Fruit fly (Drosophila melanogaster) whole organism, embryonic: ENCODE results near the gene CG15643.

Source experiments
- ATbp ChIP-seq: fragments of 200-800 bp; sonication (Bioruptor generic); optimal IDR thresholded peaks from 2 replicates; lab custom pipeline; 2017; ENCODE audit warnings: missing biosample characterization, mild to moderate bottlenecking, missing genetic modification characterization, missing genetic modification reagents
- Asciz ChIP-seq: fragments of 200-800 bp; sonication (Bioruptor generic); optimal IDR thresholded peaks from 2 replicates; lab custom pipeline; 2017; ENCODE audit warnings: missing biosample characterization, mild to moderate bottlenecking, missing genetic modification characterization, missing genetic modification reagents
- CG10209 ChIP-seq: fragments of 200-800 bp; sonication (Bioruptor generic); optimal IDR thresholded peaks from 3 replicates; lab custom pipeline; 2017; ENCODE audit warnings: missing biosample characterization, mild to moderate bottlenecking, missing genetic modification characterization, missing genetic modification reagents
- CG10543 ChIP-seq: fragments of 200-800 bp; sonication (Bioruptor generic); optimal IDR thresholded peaks from 3 replicates; lab custom pipeline; 2017; ENCODE audit warnings: missing biosample characterization, mild to moderate bottlenecking, missing genetic modification characterization, moderate library complexity
- CG12155 ChIP-seq: fragments of 200-800 bp; sonication (Bioruptor generic); optimal IDR thresholded peaks from 3 replicates; lab custom pipeline; 2016; ENCODE audit warnings: missing biosample characterization, missing genetic modification characterization
- CG14667 ChIP-seq: fragments of 200-800 bp; sonication (Bioruptor generic); IDR thresholded peaks from 2 replicates; pipeline ENCODE4 v1.3.6; 2022; ENCODE audit warnings: missing biosample characterization, missing genetic modification characterization
- CG15073 ChIP-seq: fragments of 200-800 bp; sonication (Bioruptor generic); optimal IDR thresholded peaks from 2 replicates; lab custom pipeline; 2016; ENCODE audit warnings: missing biosample characterization, missing genetic modification characterization
- CG15601 ChIP-seq: fragments of 200-800 bp; sonication (Bioruptor generic); optimal IDR thresholded peaks from 3 replicates; lab custom pipeline; 2019; ENCODE audit warnings: missing biosample characterization, mild to moderate bottlenecking, missing genetic modification characterization, moderate library complexity
- CG17359 ChIP-seq: fragments of 200-800 bp; sonication (Bioruptor generic); optimal IDR thresholded peaks from 3 replicates; lab custom pipeline; 2018; ENCODE audit warnings: missing biosample characterization, mild to moderate bottlenecking, missing genetic modification characterization, moderate library complexity
- CG17912 ChIP-seq: fragments of 200-800 bp; sonication (Bioruptor generic); optimal IDR thresholded peaks from 2 replicates; lab custom pipeline; 2018; ENCODE audit warnings: missing biosample characterization, mild to moderate bottlenecking, missing genetic modification characterization
- CG1832 ChIP-seq: fragments of 200-800 bp; sonication (Bioruptor generic); optimal IDR thresholded peaks from 2 replicates; lab custom pipeline; 2017; ENCODE audit warnings: missing biosample characterization, mild to moderate bottlenecking, missing genetic modification characterization, inconsistent platforms
- CG18764 ChIP-seq: fragments of 200-800 bp; sonication (Bioruptor generic); optimal IDR thresholded peaks from 3 replicates; lab custom pipeline; 2016; ENCODE audit warnings: missing biosample characterization, missing genetic modification characterization
- CG2129 ChIP-seq: fragments of 200-800 bp; sonication (Bioruptor generic); IDR thresholded peaks from 2 replicates; pipeline ENCODE4 v1.3.6; 2022; ENCODE audit warnings: missing biosample characterization, missing genetic modification characterization; ENCODE audit not compliant: partially characterized antibody
- CG34422 ChIP-seq: fragments of 200-800 bp; sonication (Bioruptor generic); IDR thresholded peaks from 3 replicates; pipeline ENCODE4 v1.3.6; 2022; ENCODE audit warnings: missing biosample characterization, missing genetic modification characterization
- CG7839 ChIP-seq: fragments of 200-800 bp; sonication (Bioruptor generic); optimal IDR thresholded peaks from 3 replicates; lab custom pipeline; 2018; ENCODE audit warnings: missing biosample characterization, mild to moderate bottlenecking, missing genetic modification characterization, moderate library complexity
- CG7987 ChIP-seq: fragments of 200-800 bp; sonication (Bioruptor generic); optimal IDR thresholded peaks from 2 replicates; lab custom pipeline; 2018; ENCODE audit warnings: missing biosample characterization, mild to moderate bottlenecking, missing genetic modification characterization, moderate library complexity
- CG8290 ChIP-seq, 3 experiments: fragments of 200-800 bp; sonication (Bioruptor generic); optimal IDR thresholded peaks; 2 replicates each; lab custom pipeline; 2016 to 2019; ENCODE audit warnings: missing biosample characterization in 3 of 3, missing genetic modification characterization in 3 of 3, mild to moderate bottlenecking in 2 of 3, moderate library complexity in 1 of 3
- Drgx ChIP-seq: fragments of 200-800 bp; sonication (Bioruptor generic); IDR thresholded peaks from 2 replicates; pipeline ENCODE4 v1.3.6; 2022; ENCODE audit warnings: missing biosample characterization, missing genetic modification characterization
- Fer1 ChIP-seq: fragments of 200-800 bp; sonication (Bioruptor generic); optimal IDR thresholded peaks from 2 replicates; lab custom pipeline; 2017; ENCODE audit warnings: missing biosample characterization, mild to moderate bottlenecking, missing genetic modification characterization
- HHEX ChIP-seq: fragments of 200-800 bp; sonication (Bioruptor generic); optimal IDR thresholded peaks from 3 replicates; lab custom pipeline; 2017; ENCODE audit warnings: missing biosample characterization, mild to moderate bottlenecking, missing genetic modification characterization, missing genetic modification reagents
- HLH54F ChIP-seq: fragments of 200-800 bp; sonication (Bioruptor generic); optimal IDR thresholded peaks from 3 replicates; lab custom pipeline; 2016; ENCODE audit warnings: missing biosample characterization, missing genetic modification characterization
- Lim3 ChIP-seq: fragments of 200-800 bp; sonication (Bioruptor generic); IDR thresholded peaks from 2 replicates; pipeline ENCODE4 v1.3.6; 2022; ENCODE audit warnings: missing biosample characterization, missing genetic modification characterization
- Meics ChIP-seq: fragments of 200-800 bp; sonication (Bioruptor generic); optimal IDR thresholded peaks from 2 replicates; lab custom pipeline; 2017; ENCODE audit warnings: missing biosample characterization, mild to moderate bottlenecking, missing genetic modification characterization
- Ravus ChIP-seq: fragments of 200-800 bp; sonication (Bioruptor generic); IDR thresholded peaks from 2 replicates; pipeline ENCODE4 v1.3.6; 2022; ENCODE audit warnings: missing biosample characterization, missing genetic modification characterization
- Sin3A ChIP-seq: fragments of >200 bp; optimal IDR thresholded peaks from 2 replicates; lab custom pipeline; 2018
- Sry-β ChIP-seq: fragments of 200-800 bp; sonication (Bioruptor generic); optimal IDR thresholded peaks from 2 replicates; lab custom pipeline; 2018; ENCODE audit warnings: missing biosample characterization, mild to moderate bottlenecking, missing genetic modification characterization, moderate library complexity
- Taf1 ChIP-seq: fragments of 200-800 bp; sonication (Bioruptor generic); IDR thresholded peaks from 2 replicates; pipeline ENCODE4 v1.3.6; 2022; ENCODE audit warnings: missing biosample characterization, missing genetic modification characterization
- aop ChIP-seq: fragments of 200-800 bp; sonication (Bioruptor generic); IDR thresholded peaks from 2 replicates; pipeline ENCODE4 v1.3.6; 2022; ENCODE audit warnings: missing biosample characterization, missing genetic modification characterization
- bigmax ChIP-seq: fragments of 200-800 bp; sonication (Bioruptor generic); optimal IDR thresholded peaks from 2 replicates; lab custom pipeline; 2018; ENCODE audit warnings: missing biosample characterization, mild to moderate bottlenecking, missing genetic modification characterization
- bsh ChIP-seq, 2 experiments: fragments of 200-800 bp; sonication (Bioruptor generic); optimal IDR thresholded peaks; 2 replicates each; lab custom pipeline; 2017 to 2018; ENCODE audit warnings: mild to moderate bottlenecking in 2 of 2, missing biosample characterization in 2 of 2, missing genetic modification characterization in 2 of 2, moderate library complexity in 1 of 2
- cas ChIP-seq: fragments of 200-800 bp; sonication (Bioruptor generic); IDR thresholded peaks from 2 replicates; pipeline ENCODE4 v1.3.6; 2022; ENCODE audit warnings: missing biosample characterization, missing genetic modification characterization
- chm ChIP-seq: fragments of 200-800 bp; sonication (Bioruptor generic); IDR thresholded peaks from 2 replicates; pipeline ENCODE4 v1.3.6; 2022; ENCODE audit warnings: missing biosample characterization, missing genetic modification characterization
- corto ChIP-seq: fragments of 200-800 bp; sonication (Bioruptor generic); optimal IDR thresholded peaks from 2 replicates; lab custom pipeline; 2016; ENCODE audit warnings: missing biosample characterization, mild to moderate bottlenecking, missing genetic modification characterization, moderate library complexity
- croc ChIP-seq: fragments of 200-800 bp; sonication (Bioruptor generic); conservative IDR thresholded peaks from 3 replicates; pipeline ENCODE4 v1.3.6; 2022; ENCODE audit warnings: missing biosample characterization, missing genetic modification characterization
- fru ChIP-seq: fragments of >200 bp; optimal IDR thresholded peaks from 2 replicates; lab custom pipeline; 2017
- gce ChIP-seq: fragments of 200-800 bp; sonication (Bioruptor generic); IDR thresholded peaks from 3 replicates; pipeline ENCODE4 v1.3.6; 2022; ENCODE audit warnings: missing biosample characterization, missing genetic modification characterization
- gcm2 ChIP-seq: fragments of 200-800 bp; sonication (Bioruptor generic); optimal IDR thresholded peaks from 2 replicates; lab custom pipeline; 2016; ENCODE audit warnings: missing biosample characterization, missing genetic modification characterization
- hth ChIP-seq: fragments of >200 bp; optimal IDR thresholded peaks from 2 replicates; lab custom pipeline; 2017; ENCODE audit warnings: inconsistent platforms
- lab ChIP-seq: fragments of 200-800 bp; sonication (Bioruptor generic); optimal IDR thresholded peaks from 3 replicates; lab custom pipeline; 2017; ENCODE audit warnings: missing biosample characterization, missing genetic modification characterization, mild to moderate bottlenecking, moderate library complexity, missing genetic modification reagents
- mam ChIP-seq: fragments of 200-800 bp; sonication (Bioruptor generic); optimal IDR thresholded peaks from 3 replicates; lab custom pipeline; 2016; ENCODE audit warnings: missing biosample characterization, missing genetic modification characterization
- peb ChIP-seq: fragments of 200-800 bp; sonication (Bioruptor generic); IDR thresholded peaks from 2 replicates; pipeline ENCODE4 v1.3.6; 2022; ENCODE audit warnings: missing biosample characterization, missing genetic modification characterization
- scrt ChIP-seq: fragments of 200-800 bp; sonication (Bioruptor generic); optimal IDR thresholded peaks from 2 replicates; lab custom pipeline; 2018; ENCODE audit warnings: missing biosample characterization, mild to moderate bottlenecking, missing genetic modification characterization, moderate library complexity
- sens-2 ChIP-seq: fragments of 200-800 bp; sonication (Bioruptor generic); IDR thresholded peaks from 2 replicates; pipeline ENCODE4 v1.3.6; 2022; ENCODE audit warnings: missing biosample characterization, missing genetic modification characterization
- sr ChIP-seq: fragments of 200-800 bp; sonication (Bioruptor generic); IDR thresholded peaks from 3 replicates; pipeline ENCODE4 v1.3.6; 2022; ENCODE audit warnings: missing biosample characterization, missing genetic modification characterization
- tio ChIP-seq: fragments of 200-800 bp; sonication (Bioruptor generic); optimal IDR thresholded peaks from 2 replicates; lab custom pipeline; 2017; ENCODE audit warnings: missing biosample characterization, missing genetic modification characterization, inconsistent platforms
- unc-4 ChIP-seq: fragments of 200-800 bp; sonication (Bioruptor generic); IDR thresholded peaks from 2 replicates; pipeline ENCODE4 v1.3.6; 2022; ENCODE audit warnings: missing biosample characterization, missing genetic modification characterization; ENCODE audit not compliant: partially characterized antibody
- usp ChIP-seq: fragments of >200 bp; optimal IDR thresholded peaks from 2 replicates; lab custom pipeline; 2017; ENCODE audit warnings: missing biosample characterization, missing genetic modification characterization
- wdn ChIP-seq: fragments of 200-800 bp; sonication (Bioruptor generic); IDR thresholded peaks from 2 replicates; pipeline ENCODE4 v1.3.6; 2022; ENCODE audit warnings: missing biosample characterization, missing genetic modification characterization
- zfh1 ChIP-seq: fragments of 200-800 bp; sonication (Bioruptor generic); IDR thresholded peaks from 3 replicates; pipeline ENCODE4 v1.3.6; 2022; ENCODE audit warnings: missing biosample characterization, missing genetic modification characterization

CG15643 gene

DNA sequence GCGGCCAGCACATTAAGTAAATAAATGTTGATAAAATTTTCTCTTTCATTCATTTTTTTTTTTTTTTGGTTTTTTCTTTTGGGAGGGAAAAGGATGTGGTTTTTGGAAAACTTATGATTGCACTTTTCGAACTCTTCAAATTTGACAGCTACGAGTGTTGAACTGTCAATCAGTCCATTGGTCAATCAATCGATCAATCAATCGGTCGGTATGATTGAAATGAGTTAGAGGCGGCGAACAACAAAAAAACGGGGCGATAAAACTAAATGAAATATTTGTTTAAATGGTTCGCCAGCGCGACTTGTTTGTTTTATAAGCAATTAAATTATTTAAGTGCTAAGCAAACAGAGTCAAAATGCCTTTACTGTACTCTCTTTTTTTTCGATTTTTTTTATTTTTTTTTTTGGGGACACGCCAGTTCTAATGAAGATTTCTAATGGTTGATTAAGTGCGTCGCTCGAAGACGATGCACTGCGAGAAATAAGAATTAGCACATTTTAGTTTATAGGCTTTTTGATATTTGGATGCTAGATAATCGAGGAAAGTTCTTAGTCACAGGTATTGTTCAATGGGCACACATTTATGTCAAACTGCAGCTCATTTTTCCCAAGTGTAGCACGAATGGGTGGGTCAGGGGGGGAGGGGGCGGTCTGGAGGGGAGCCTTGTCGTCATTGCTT, 47.1 kb upstream of the CG15643 start:
- TF ChIP-seq HLH54F (GFP tag; lab: Kevin White, UChicago) (peak; percentile 59), tio (peak; percentile 69), Fer1 (GFP tag; lab: Kevin White, UChicago) (peak; percentile 78), bigmax (GFP tag; lab: Kevin White, UChicago) (no peak), CG10209 (peak; percentile 81), aop (GFP tag; lab: Robert Waterston, UW) (no peak), CG14667 (GFP tag; lab: Robert Waterston, UW) (peak; percentile 69), Taf1 (peak; percentile 35; the same call in 1 of the 2 replicates), CG8290 (GFP tag; optimal IDR thresholded peaks at IDR 0.05; lab: Kevin White, UChicago) (peak; percentile 80), CG8290 (tag; optimal IDR thresholded peaks at IDR 0.05; lab: Kevin White, UChicago) (peak in 1 of 2 experiments; percentile 78), wdn (GFP tag; lab: Robert Waterston, UW) (peak; percentile 33; the same call in 1 of the 2 replicates), Sin3A (lab: Kevin White, UChicago) (no peak), gce (GFP tag; lab: Robert Waterston, UW) (0 out of 3 replicates have a peak, but pooled peaks have one; percentile 56), Lim3 (GFP tag; lab: Robert Waterston, UW) (no peak), ATbp (GFP tag; lab: Kevin White, UChicago) (peak; percentile 81), Drgx (GFP tag; lab: Robert Waterston, UW) (peak; percentile 57; the same call in 1 of the 2 replicates), CG17912 (GFP tag; lab: Kevin White, UChicago) (peak; percentile 5), CG15073 (GFP tag; lab: Kevin White, UChicago) (peak; percentile 41), CG1832 (GFP tag; lab: Kevin White, UChicago) (no peak), fru (lab: Kevin White, UChicago) (no peak), Meics (peak; percentile 79), CG34422 (GFP tag; lab: Robert Waterston, UW) (peak; percentile 84), CG10543 (GFP tag; lab: Kevin White, UChicago) (peak; percentile 57), CG7839 (tag; lab: Kevin White, UChicago) (peak; percentile 87), croc (GFP tag; lab: Robert Waterston, UW) (peak; percentile 59; the same call in 2 of the 3 replicates), bsh (GFP tag; optimal IDR thresholded peaks at IDR 0.05; lab: Kevin White, UChicago) (peak in 1 of 2 experiments; percentile 91), unc-4 (no peak), usp (GFP tag; lab: Kevin White, UChicago) (no peak), CG12155 (GFP tag; lab: Kevin White, UChicago) (peak; percentile 76), CG7987 (no peak), gcm2 (GFP tag; lab: Kevin White, UChicago) (no peak), Ravus (GFP tag; lab: Robert Waterston, UW) (0 out of 2 replicates have a peak, but pooled peaks have one; percentile 17), CG17359 (tag; lab: Kevin White, UChicago) (peak; percentile 87), CG18764 (peak; percentile 63), sr (GFP tag; lab: Robert Waterston, UW) (no peak; the same call in 2 of the 3 replicates), mam (GFP tag; lab: Kevin White, UChicago) (peak; percentile 76), CG15601 (peak; percentile 72), Asciz (peak; percentile 65), Sry-β (peak; percentile 46), zfh1 (GFP tag; lab: Robert Waterston, UW) (peak; percentile 79), cas (GFP tag; lab: Robert Waterston, UW) (no peak), HHEX (GFP tag; lab: Kevin White, UChicago) (peak; percentile 76), corto (no peak), lab (GFP tag; lab: Kevin White, UChicago) (peak; percentile 83), chm (peak; percentile 77), hth (lab: Kevin White, UChicago) (no peak), peb (peak; percentile 43; the same call in 1 of the 2 replicates), scrt (GFP tag; lab: Kevin White, UChicago) (peak; percentile 60), sens-2 (GFP tag; lab: Robert Waterston, UW) (0 out of 2 replicates have a peak, but pooled peaks have one; percentile 34), CG2129 (GFP tag; lab: Robert Waterston, UW) (no peak)
